Worm (Caenorhabditis elegans) whole organism, L2 larva: ENCODE data around the gene sru-30.

ENCODE experiments used
- F13H6.1 ChIP-seq: sonication (generic microtip); optimal IDR thresholded peaks from 2 replicates; lab custom pipeline; 2016; ENCODE audit warnings: missing genetic modification characterization, missing compliant biosample characterization
- Y55F3AM.14 ChIP-seq: fragments of 200-800 bp; sonication (Bioruptor generic); optimal IDR thresholded peaks from 2 replicates; lab custom pipeline; 2018; ENCODE audit warnings: mild to moderate bottlenecking, missing genetic modification characterization, missing compliant biosample characterization
- dmd-4 ChIP-seq: sonication (generic microtip); optimal IDR thresholded peaks from 2 replicates; lab custom pipeline; 2017; ENCODE audit warnings: missing biosample characterization, missing genetic modification characterization
- elt-3 ChIP-seq: sonication (generic microtip); optimal IDR thresholded peaks from 2 replicates; lab custom pipeline; 2017; ENCODE audit warnings: missing biosample characterization, missing genetic modification characterization
- lin-11 ChIP-seq: fragments of 150-350 bp; sonication (generic microtip); optimal IDR thresholded peaks from 2 replicates; lab custom pipeline; 2014; ENCODE audit warnings: missing biosample characterization, missing genetic modification characterization, inconsistent platforms, mixed read lengths
- lsy-2 ChIP-seq, 2 experiments: fragments of 150-350 bp in 1 of 2; sonication (generic microtip) in 1 of 2; optimal IDR thresholded peaks; 2 replicates each; lab custom pipeline; 2014 to 2017; ENCODE audit warnings: missing biosample characterization in 2 of 2, missing genetic modification characterization in 2 of 2
- nhr-10 ChIP-seq: sonication (generic microtip); optimal IDR thresholded peaks from 2 replicates; lab custom pipeline; 2017; ENCODE audit warnings: missing biosample characterization, missing genetic modification characterization
- nhr-12 ChIP-seq: fragments of 150-350 bp; optimal IDR thresholded peaks from 2 replicates; lab custom pipeline; 2014; ENCODE audit warnings: missing biosample characterization, missing genetic modification characterization
- nhr-237 ChIP-seq: fragments of 150-350 bp; optimal IDR thresholded peaks from 2 replicates; lab custom pipeline; 2014; ENCODE audit warnings: missing biosample characterization, missing genetic modification characterization
- skn-1 ChIP-seq: sonication (generic microtip); optimal IDR thresholded peaks from 2 replicates; lab custom pipeline; 2017; ENCODE audit warnings: missing biosample characterization, missing genetic modification characterization
- unc-39 ChIP-seq: fragments of 150-350 bp; optimal IDR thresholded peaks from 2 replicates; lab custom pipeline; 2014; ENCODE audit warnings: missing biosample characterization, missing genetic modification characterization
- unc-55 ChIP-seq: fragments of 150-350 bp; sonication (generic microtip); optimal IDR thresholded peaks from 3 replicates; lab custom pipeline; 2014; ENCODE audit warnings: missing biosample characterization, missing genetic modification reagents, missing genetic modification characterization
- unc-62 ChIP-seq: fragments of 150-350 bp; optimal IDR thresholded peaks from 2 replicates; lab custom pipeline; 2014; ENCODE audit warnings: missing biosample characterization, missing genetic modification reagents, missing genetic modification characterization
- ztf-11 ChIP-seq: sonication (generic microtip); optimal IDR thresholded peaks from 2 replicates; lab custom pipeline; 2017; ENCODE audit warnings: missing biosample characterization, missing genetic modification characterization

ce11 chrV:9811154-9811553 lies 2.5 kb upstream of the sru-30 start, which contains the start of gene sru-29:
- no peak for TF ChIP-seq unc-62
- TF ChIP-seq dmd-4 (tag; lab: Kevin White, UChicago) = no peak
- TF ChIP-seq elt-3 = no peak
- TF ChIP-seq skn-1 (tag; lab: Kevin White, UChicago) = no peak
- no peak for TF ChIP-seq Y55F3AM.14 (GFP tag; lab: Kevin White, UChicago)
- no peak for TF ChIP-seq ztf-11
- no peak for TF ChIP-seq lsy-2 (tag; optimal IDR thresholded peaks at IDR 0.05; lab: Kevin White, UChicago)
- TF ChIP-seq F13H6.1 (tag; lab: Kevin White, UChicago) = no peak
- no peak for TF ChIP-seq nhr-12
- TF ChIP-seq unc-39 (tag; lab: Kevin White, UChicago) = no peak
- no peak for TF ChIP-seq lin-11 (tag; lab: Kevin White, UChicago)
- no peak for TF ChIP-seq unc-55 (GFP tag; lab: Kevin White, UChicago)
- no peak for TF ChIP-seq nhr-10 (tag; lab: Kevin White, UChicago)
- no peak for TF ChIP-seq nhr-237 (tag; lab: Kevin White, UChicago)
